Worm (Caenorhabditis elegans): Measurements from ENCODE around the gene dpy-7.

Gene dpy-7

ce11 chrX:7554326-7554725 lies 16.7 kb upstream of the dpy-7 start, which contains the start of gene F46C8.8:
F46C8.8 (minus strand) TSS chrX:7554426.
- TF ChIP-seq ceh-82 (tag; optimal IDR thresholded peaks at IDR 0.05) (no peak), nhr-77 (tag; optimal IDR thresholded peaks at IDR 0.05) (no peak), unc-39 (tag; optimal IDR thresholded peaks at IDR 0.05) (no peak), unc-62 (GFP tag; optimal IDR thresholded peaks at IDR 0.05) (no peak), skn-1 (tag; optimal IDR thresholded peaks at IDR 0.05) (no peak), nhr-67 (tag; optimal IDR thresholded peaks at IDR 0.05) (no peak), nhr-43 (tag; optimal IDR thresholded peaks at IDR 0.05; ENCODE audit: poor library complexity, severe bottlenecking) (no peak), mml-1 (tag; optimal IDR thresholded peaks at IDR 0.05) (no peak), ztf-4 (tag; optimal IDR thresholded peaks at IDR 0.05) (no peak), ceh-16 (tag; optimal IDR thresholded peaks at IDR 0.05) (no peak), egl-27 (tag; optimal IDR thresholded peaks at IDR 0.05) (no peak), nhr-11 (tag; optimal IDR thresholded peaks at IDR 0.05) (no peak), nhr-28 (tag; optimal IDR thresholded peaks at IDR 0.05) (no peak), nhr-76 (tag; optimal IDR thresholded peaks at IDR 0.05) (no peak), lin-15B (tag; optimal IDR thresholded peaks at IDR 0.05) (no peak), fkh-10 (GFP tag; optimal IDR thresholded peaks at IDR 0.05) (no peak)

- TF ChIP-seq nhr-25 (tag; optimal IDR thresholded peaks at IDR 0.05) = peak; percentile 18
- no peak for TF ChIP-seq pqm-1 (tag; optimal IDR thresholded peaks at IDR 0.05)
- peak; percentile 18 for TF ChIP-seq nhr-43 (tag; optimal IDR thresholded peaks at IDR 0.05; ENCODE audit: poor library complexity, severe bottlenecking)
Observed at ce11 chrX:7553331-7553730, 15.7 kb upstream of the dpy-7 start.

ce11 chrX:7550452-7550851 lies 12.9 kb upstream of the dpy-7 start:
- TF ChIP-seq nhr-43 (tag; optimal IDR thresholded peaks at IDR 0.05; ENCODE audit: poor library complexity, severe bottlenecking) (peak; percentile 42), nhr-25 (tag; optimal IDR thresholded peaks at IDR 0.05) (peak; percentile 15), daf-12 (tag; optimal IDR thresholded peaks at IDR 0.05) (no peak)

- no peak for TF ChIP-seq R02D3.7 (tag; optimal IDR thresholded peaks at IDR 0.05)
- no peak for TF ChIP-seq nhr-12 (tag; optimal IDR thresholded peaks at IDR 0.05)
- TF ChIP-seq zag-1 (tag; optimal IDR thresholded peaks at IDR 0.05) = no peak
- no peak for TF ChIP-seq lsy-12 (tag; optimal IDR thresholded peaks at IDR 0.05)
Observed at ce11 chrX:7548158-7548557, 10.6 kb upstream of the dpy-7 start, which contains the start of gene F46C8.1. F46C8.1 (plus strand) TSS chrX:7548458.

ce11 chrX:7547696-7548095 lies 10.1 kb upstream of the dpy-7 start:
- TF ChIP-seq nhr-23 (tag; optimal IDR thresholded peaks at IDR 0.05) (no peak), pha-4 (tag; optimal IDR thresholded peaks at IDR 0.05) (no peak), elt-3 (tag; optimal IDR thresholded peaks at IDR 0.05) (no peak), nhr-28 (tag; optimal IDR thresholded peaks at IDR 0.05) (no peak), ztf-4 (tag; optimal IDR thresholded peaks at IDR 0.05) (no peak), pqm-1 (tag; optimal IDR thresholded peaks at IDR 0.05) (no peak), egl-27 (tag; optimal IDR thresholded peaks at IDR 0.05) (no peak), zag-1 (tag; optimal IDR thresholded peaks at IDR 0.05) (no peak), nhr-67 (tag; optimal IDR thresholded peaks at IDR 0.05) (no peak), skn-1 (tag; optimal IDR thresholded peaks at IDR 0.05) (no peak), eor-1 (tag; optimal IDR thresholded peaks at IDR 0.05) (no peak), ZK546.5 (tag; optimal IDR thresholded peaks at IDR 0.05) (no peak), nhr-43 (tag; optimal IDR thresholded peaks at IDR 0.05; ENCODE audit: poor library complexity, severe bottlenecking) (no peak), sea-2 (GFP tag; optimal IDR thresholded peaks at IDR 0.05) (no peak)

ce11 chrX:7546509-7546908 lies 8.9 kb upstream of the dpy-7 start, which contains the start of gene col-174:
col-174 (plus strand) TSS chrX:7546809.
- TF ChIP-seq daf-12 (tag; optimal IDR thresholded peaks at IDR 0.05) = no peak
- no peak for TF ChIP-seq ztf-4 (tag; optimal IDR thresholded peaks at IDR 0.05)
- TF ChIP-seq zag-1 (tag; optimal IDR thresholded peaks at IDR 0.05) = no peak
- no peak for TF ChIP-seq unc-62 (GFP tag; optimal IDR thresholded peaks at IDR 0.05)
- TF ChIP-seq pqm-1 (tag; optimal IDR thresholded peaks at IDR 0.05) = no peak
- TF ChIP-seq sea-2 (GFP tag; optimal IDR thresholded peaks at IDR 0.05) = no peak

- TF ChIP-seq jun-1 (tag; optimal IDR thresholded peaks at IDR 0.05) (no peak), mml-1 (tag; optimal IDR thresholded peaks at IDR 0.05) (no peak), nhr-77 (tag; optimal IDR thresholded peaks at IDR 0.05) (no peak), nhr-237 (tag; optimal IDR thresholded peaks at IDR 0.05) (no peak), nhr-11 (tag; optimal IDR thresholded peaks at IDR 0.05) (no peak), tbx-2 (tag; optimal IDR thresholded peaks at IDR 0.05) (no peak), hmg-11 (tag; optimal IDR thresholded peaks at IDR 0.05) (no peak), ama-1 (optimal IDR thresholded peaks at IDR 0.05) (no peak), fkh-2 (tag; optimal IDR thresholded peaks at IDR 0.05) (no peak), nfya-1 (tag; optimal IDR thresholded peaks at IDR 0.05; ENCODE audit: insufficient read depth) (no peak), R02D3.7 (tag; optimal IDR thresholded peaks at IDR 0.05) (no peak)
Observed at ce11 chrX:7541078-7541477, 3.5 kb upstream of the dpy-7 start.

Data from whole organism, L3 larva.